Fruit fly (Drosophila melanogaster): Measurements from ENCODE around the gene Sfp24Bd.

Gene Sfp24Bd

dm6 chr2L:3713545-3714156, 44.7 kb upstream of the Sfp24Bd start:
- TF ChIP-seq CG10274 (GFP tag; optimal IDR thresholded peaks at IDR 0.05) (no peak), sens (GFP tag) (peak; percentile 43), Atf6 (GFP tag; IDR thresholded peaks at IDR 0.05) (0 out of 2 replicates have a peak, but pooled peaks have one; percentile 8), CG2199 (GFP tag; IDR thresholded peaks at IDR 0.05) (0 out of 3 replicates have a peak, but pooled peaks have one; percentile 26), Pdp1 (GFP tag; optimal IDR thresholded peaks at IDR 0.05) (peak in 1 of 2 experiments; percentile 77), ash1 (GFP tag; optimal IDR thresholded peaks at IDR 0.05) (no peak), ERR (GFP tag; optimal IDR thresholded peaks at IDR 0.05) (no peak), Side (GFP tag; optimal IDR thresholded peaks at IDR 0.05) (no peak), Hmr (GFP tag; optimal IDR thresholded peaks at IDR 0.05) (no peak), Dek (tag; optimal IDR thresholded peaks at IDR 0.05) (no peak), CG30020 (tag; optimal IDR thresholded peaks at IDR 0.05) (no peak), CG12299 (tag; optimal IDR thresholded peaks at IDR 0.05) (no peak), eve (GFP tag; optimal IDR thresholded peaks at IDR 0.05) (peak in 1 of 2 experiments; percentile 89), grau (tag; optimal IDR thresholded peaks at IDR 0.05) (peak; percentile 88), trem (tag; optimal IDR thresholded peaks at IDR 0.05) (no peak), ap (GFP tag; IDR thresholded peaks at IDR 0.05) (peak; percentile 18; the same call in 1 of the 2 replicates), Trl (optimal IDR thresholded peaks at IDR 0.05) (peak in 1 of 2 experiments; percentile 13), Trl (GFP tag; optimal IDR thresholded peaks at IDR 0.05) (no peak), Ravus (GFP tag; IDR thresholded peaks at IDR 0.05) (no peak), MBD-R2 (GFP tag; IDR thresholded peaks at IDR 0.05) (no peak), sug (tag; optimal IDR thresholded peaks at IDR 0.05) (no peak), Awh (GFP tag; IDR thresholded peaks at IDR 0.05) (no peak), CG31224 (GFP tag; IDR thresholded peaks at IDR 0.05) (no peak), pan (optimal IDR thresholded peaks at IDR 0.05) (no peak), pan (GFP tag; optimal IDR thresholded peaks at IDR 0.05 in 1 of 2, IDR thresholded peaks at IDR 0.05 in 1 of 2) (no peak)

- TF ChIP-seq Bteb2 (GFP tag; optimal IDR thresholded peaks at IDR 0.05): no peak
- no peak for TF ChIP-seq Hr3 (GFP tag; optimal IDR thresholded peaks at IDR 0.05)
- no peak for TF ChIP-seq kah (GFP tag; optimal IDR thresholded peaks at IDR 0.05)
- no peak for TF ChIP-seq seq (GFP tag; IDR thresholded peaks at IDR 0.05)
- no peak for TF ChIP-seq NC2α (GFP tag; optimal IDR thresholded peaks at IDR 0.05)
- TF ChIP-seq CG43689 (GFP tag; IDR thresholded peaks at IDR 0.05): no peak
- peak; percentile 83 for TF ChIP-seq Scr (GFP tag; IDR thresholded peaks at IDR 0.05; ENCODE audit: partially characterized antibody)
- TF ChIP-seq dati (GFP tag; IDR thresholded peaks at IDR 0.05): no peak
- TF ChIP-seq CG12104 (GFP tag; optimal IDR thresholded peaks at IDR 0.05): no peak
- no peak for TF ChIP-seq Doc2 (GFP tag; IDR thresholded peaks at IDR 0.05)
- TF ChIP-seq CG15514 (GFP tag; optimal IDR thresholded peaks at IDR 0.05): peak; percentile 41
- no peak for TF ChIP-seq sens-2 (GFP tag; IDR thresholded peaks at IDR 0.05)
- TF ChIP-seq gcm (GFP tag; optimal IDR thresholded peaks at IDR 0.05): no peak
- TF ChIP-seq Bgb (GFP tag; IDR thresholded peaks at IDR 0.05; ENCODE audit: partially characterized antibody): peak; percentile 61; the same call in 1 of the 2 replicates
- no peak for TF ChIP-seq CG12219 (GFP tag; optimal IDR thresholded peaks at IDR 0.05)
- no peak for TF ChIP-seq ewg (GFP tag; optimal IDR thresholded peaks at IDR 0.05)
- TF ChIP-seq vnd (GFP tag; IDR thresholded peaks at IDR 0.05; ENCODE audit: partially characterized antibody): peak; percentile 36; the same call in 1 of the 3 replicates
- TF ChIP-seq trem (tag; optimal IDR thresholded peaks at IDR 0.05): peak; percentile 28
- no peak for TF ChIP-seq ftz-f1 (GFP tag; optimal IDR thresholded peaks at IDR 0.05)
- TF ChIP-seq ttk (GFP tag; IDR thresholded peaks at IDR 0.05): no peak
- TF ChIP-seq CG4328 (GFP tag; optimal IDR thresholded peaks at IDR 0.05): no peak
- TF ChIP-seq nau (GFP tag; optimal IDR thresholded peaks at IDR 0.05): no peak
- no peak for TF ChIP-seq gcm2 (GFP tag; optimal IDR thresholded peaks at IDR 0.05)
- TF ChIP-seq nmo (GFP tag; optimal IDR thresholded peaks at IDR 0.05): peak; percentile 32
- TF ChIP-seq E2f1 (GFP tag; IDR thresholded peaks at IDR 0.05): no peak
- TF ChIP-seq CG12659 (GFP tag; optimal IDR thresholded peaks at IDR 0.05): peak; percentile 46
- TF ChIP-seq Spps (tag; optimal IDR thresholded peaks at IDR 0.05): no peak
- no peak for TF ChIP-seq Drgx (GFP tag; IDR thresholded peaks at IDR 0.05)
Observed at dm6 chr2L:3712949-3713416, 44.0 kb upstream of the Sfp24Bd start, which contains the start of the genes CG31955 and CG2818. Gene CG31955, minus strand, starts transcription at chr2L:3713105. Gene CG2818, plus strand, starts transcription at chr2L:3713360.
